Worm (Caenorhabditis elegans) whole organism, young adult: ENCODE measurements around the gene srd-3.

Experiments
- C17E4.6 ChIP-seq: fragments of 200-800 bp; sonication (Bioruptor generic); IDR thresholded peaks from 2 replicates; pipeline ENCODE4 v1.3.6; 2022; ENCODE audit warnings: missing genetic modification reagents, missing genetic modification characterization, missing compliant biosample characterization
- D2030.7 ChIP-seq: fragments of 200-800 bp; sonication (Bioruptor generic); IDR thresholded peaks from 2 replicates; pipeline ENCODE4 v1.3.6; 2022; ENCODE audit warnings: missing genetic modification reagents, missing genetic modification characterization, missing compliant biosample characterization
- F22D6.2 ChIP-seq: sonication (generic microtip); optimal IDR thresholded peaks from 2 replicates; lab custom pipeline; 2016; ENCODE audit warnings: mild to moderate bottlenecking, missing genetic modification characterization, missing compliant biosample characterization
- F33H1.4 ChIP-seq: fragments of 200-800 bp; sonication (Bioruptor generic); IDR thresholded peaks from 2 replicates; pipeline ENCODE4 v1.3.6; 2022; ENCODE audit warnings: missing genetic modification reagents, missing genetic modification characterization, missing compliant biosample characterization
- F55B11.4 ChIP-seq: sonication (generic microtip); optimal IDR thresholded peaks from 2 replicates; lab custom pipeline; 2016; ENCODE audit warnings: missing compliant biosample characterization, missing genetic modification characterization, borderline replicate concordance; ENCODE audit not compliant: insufficient read depth
- K11D2.4 ChIP-seq: fragments of 200-800 bp; sonication (Bioruptor generic); IDR thresholded peaks from 2 replicates; pipeline ENCODE4 v1.3.6; 2022; ENCODE audit warnings: missing genetic modification reagents, missing genetic modification characterization, missing compliant biosample characterization
- T07F8.4 ChIP-seq: sonication (generic microtip); optimal IDR thresholded peaks from 2 replicates; lab custom pipeline; 2016; ENCODE audit warnings: mild to moderate bottlenecking, missing genetic modification characterization, moderate library complexity, missing compliant biosample characterization
- Y53F4B.3 ChIP-seq: fragments of 200-800 bp; sonication (Bioruptor generic); IDR thresholded peaks from 2 replicates; pipeline ENCODE4 v1.3.6; 2022; ENCODE audit warnings: missing genetic modification reagents, missing genetic modification characterization, missing compliant biosample characterization
- akir-1 ChIP-seq: fragments of 200-800 bp; sonication (Bioruptor generic); optimal IDR thresholded peaks from 2 replicates; lab custom pipeline; 2018; ENCODE audit warnings: mild to moderate bottlenecking, missing genetic modification characterization, moderate library complexity, missing compliant biosample characterization
- attf-5 ChIP-seq: fragments of 200-800 bp; sonication (Bioruptor generic); optimal IDR thresholded peaks from 2 replicates; lab custom pipeline; 2018; ENCODE audit warnings: mild to moderate bottlenecking, missing genetic modification characterization, missing compliant biosample characterization
- cebp-1 ChIP-seq, 2 experiments: fragments of 200-800 bp in 1 of 2; sonication (Bioruptor generic) in 1 of 2; sonication (generic microtip) in 1 of 2; IDR thresholded peaks in 1 of 2; optimal IDR thresholded peaks in 1 of 2; 2 replicates each; pipeline versions ENCODE4 v1.3.6 to Lab custom; 2017 to 2022; ENCODE audit warnings: missing compliant biosample characterization in 2 of 2, missing genetic modification characterization in 2 of 2, mild to moderate bottlenecking in 1 of 2, missing genetic modification reagents in 1 of 2, moderate library complexity in 1 of 2
- ceh-100 ChIP-seq: fragments of 200-800 bp; sonication (Bioruptor generic); IDR thresholded peaks from 2 replicates; pipeline ENCODE4 v1.3.6; 2022; ENCODE audit warnings: missing genetic modification reagents, missing genetic modification characterization, missing compliant biosample characterization
- ceh-27 ChIP-seq: fragments of 200-800 bp; sonication (Bioruptor generic); optimal IDR thresholded peaks from 2 replicates; lab custom pipeline; 2018; ENCODE audit warnings: mild to moderate bottlenecking, missing genetic modification characterization, moderate library complexity, missing compliant biosample characterization
- ceh-79 ChIP-seq: sonication (generic microtip); optimal IDR thresholded peaks from 2 replicates; lab custom pipeline; 2017; ENCODE audit warnings: mild to moderate bottlenecking, missing genetic modification characterization, missing compliant biosample characterization
- dox-1 ChIP-seq: fragments of 200-800 bp; sonication (Bioruptor generic); IDR thresholded peaks from 2 replicates; pipeline ENCODE4 v1.3.6; 2022; ENCODE audit warnings: missing genetic modification reagents, missing genetic modification characterization, missing compliant biosample characterization
- egl-44 ChIP-seq: fragments of 200-800 bp; sonication (Bioruptor generic); IDR thresholded peaks from 2 replicates; pipeline ENCODE4 v1.3.6; 2022; ENCODE audit warnings: missing genetic modification reagents, missing genetic modification characterization, missing compliant biosample characterization
- ets-4 ChIP-seq: fragments of 200-800 bp; sonication (Bioruptor generic); optimal IDR thresholded peaks from 2 replicates; lab custom pipeline; 2018; ENCODE audit warnings: mild to moderate bottlenecking, missing genetic modification characterization, missing compliant biosample characterization
- hlh-12 ChIP-seq: sonication (generic microtip); optimal IDR thresholded peaks from 2 replicates; lab custom pipeline; 2016; ENCODE audit warnings: missing genetic modification characterization, missing compliant biosample characterization
- hmg-1.2 ChIP-seq: fragments of 200-800 bp; sonication (Bioruptor generic); IDR thresholded peaks from 2 replicates; pipeline ENCODE4 v1.3.6; 2022; ENCODE audit warnings: missing genetic modification reagents, missing genetic modification characterization, missing compliant biosample characterization
- lag-1 ChIP-seq: fragments of 200-800 bp; sonication (Bioruptor generic); IDR thresholded peaks from 2 replicates; pipeline ENCODE4 v1.3.6; 2022; ENCODE audit warnings: missing genetic modification reagents, missing genetic modification characterization, missing compliant biosample characterization
- let-607 ChIP-seq, 2 experiments: fragments of 200-800 bp in 1 of 2; sonication (Bioruptor generic) in 1 of 2; sonication (generic microtip) in 1 of 2; optimal IDR thresholded peaks; 2 replicates each; lab custom pipeline; 2016 to 2018; ENCODE audit warnings: mild to moderate bottlenecking in 2 of 2, missing compliant biosample characterization in 2 of 2, missing genetic modification characterization in 2 of 2, moderate library complexity in 2 of 2, missing genotype in 1 of 2
- lin-26 ChIP-seq: fragments of 200-800 bp; sonication (Bioruptor generic); IDR thresholded peaks from 2 replicates; pipeline ENCODE4 v1.3.6; 2022; ENCODE audit warnings: missing genetic modification reagents, missing genetic modification characterization, missing compliant biosample characterization
- lin-40 ChIP-seq: sonication (generic microtip); optimal IDR thresholded peaks from 2 replicates; lab custom pipeline; 2016; ENCODE audit warnings: missing genetic modification characterization, mild to moderate bottlenecking, missing compliant biosample characterization, missing genotype, missing genetic modification reagents
- madf-6 ChIP-seq: fragments of 200-800 bp; sonication (Bioruptor generic); IDR thresholded peaks from 2 replicates; pipeline ENCODE4 v1.3.6; 2022; ENCODE audit warnings: missing genetic modification reagents, missing genetic modification characterization, missing compliant biosample characterization
- madf-8 ChIP-seq: fragments of 200-800 bp; sonication (Bioruptor generic); conservative IDR thresholded peaks from 2 replicates; pipeline ENCODE4 v1.3.6; 2022; ENCODE audit warnings: missing genetic modification reagents, missing genetic modification characterization, missing compliant biosample characterization
- mcd-1 ChIP-seq: fragments of 200-800 bp; sonication (Bioruptor generic); IDR thresholded peaks from 2 replicates; pipeline ENCODE4 v1.3.6; 2022; ENCODE audit warnings: missing genetic modification reagents, missing genetic modification characterization, missing compliant biosample characterization
- mel-28 ChIP-seq: sonication (generic microtip); optimal IDR thresholded peaks from 2 replicates; lab custom pipeline; 2016; ENCODE audit warnings: borderline replicate concordance, mild to moderate bottlenecking, missing genetic modification characterization, missing compliant biosample characterization
- mes-4 ChIP-seq: sonication (generic microtip); optimal IDR thresholded peaks from 2 replicates; lab custom pipeline; 2016; ENCODE audit warnings: missing genotype, missing genetic modification characterization, missing compliant biosample characterization
- nfyb-1 ChIP-seq: fragments of 200-800 bp; sonication (Bioruptor generic); IDR thresholded peaks from 2 replicates; pipeline ENCODE4 v1.3.6; 2022; ENCODE audit warnings: missing genetic modification reagents, missing genetic modification characterization, missing compliant biosample characterization
- nhr-27 ChIP-seq: fragments of 200-800 bp; sonication (Bioruptor generic); optimal IDR thresholded peaks from 2 replicates; lab custom pipeline; 2018; ENCODE audit warnings: mild to moderate bottlenecking, missing genetic modification characterization, moderate library complexity, missing compliant biosample characterization
- nhr-80 ChIP-seq: sonication (generic microtip); optimal IDR thresholded peaks from 2 replicates; lab custom pipeline; 2016; ENCODE audit warnings: missing genetic modification characterization, missing compliant biosample characterization
- nhr-90 ChIP-seq: sonication (generic microtip); optimal IDR thresholded peaks from 2 replicates; lab custom pipeline; 2016; ENCODE audit warnings: missing genotype, mild to moderate bottlenecking, missing genetic modification characterization, missing compliant biosample characterization
- pha-4 ChIP-seq: fragments of 150-350 bp; sonication (generic microtip); optimal IDR thresholded peaks from 2 replicates; lab custom pipeline; 2014; ENCODE audit warnings: missing biosample characterization, missing genetic modification reagents, missing genetic modification characterization
- rcor-1 ChIP-seq: fragments of 200-800 bp; sonication (Bioruptor generic); IDR thresholded peaks from 2 replicates; pipeline ENCODE4 v1.3.6; 2022; ENCODE audit warnings: missing genetic modification reagents, missing genetic modification characterization, missing compliant biosample characterization
- repo-1 ChIP-seq: sonication (generic microtip); optimal IDR thresholded peaks from 2 replicates; lab custom pipeline; 2017; ENCODE audit warnings: mild to moderate bottlenecking, missing genetic modification characterization, missing compliant biosample characterization
- sdz-38 ChIP-seq: sonication (generic microtip); optimal IDR thresholded peaks from 2 replicates; lab custom pipeline; 2016; ENCODE audit warnings: missing genotype, missing genetic modification characterization, missing compliant biosample characterization
- sea-2 ChIP-seq: fragments of 200-800 bp; sonication (Bioruptor generic); IDR thresholded peaks from 2 replicates; pipeline ENCODE4 v1.3.6; 2022; ENCODE audit warnings: missing genetic modification characterization, missing compliant biosample characterization
- snpc-1.3 ChIP-seq: sonication (generic microtip); optimal IDR thresholded peaks from 2 replicates; lab custom pipeline; 2017; ENCODE audit warnings: missing genetic modification characterization, mild to moderate bottlenecking, missing compliant biosample characterization, antibody characterized with exemption, moderate library complexity, missing genotype, missing genetic modification reagents; ENCODE audit not compliant: insufficient read depth
- tbp1 ChIP-seq: fragments of 200-800 bp; sonication (Bioruptor generic); optimal IDR thresholded peaks from 2 replicates; lab custom pipeline; 2018; ENCODE audit warnings: mild to moderate bottlenecking, missing genetic modification characterization, missing compliant biosample characterization
- tbx-9 ChIP-seq: sonication (generic microtip); optimal IDR thresholded peaks from 2 replicates; lab custom pipeline; 2016; ENCODE audit warnings: borderline replicate concordance, missing genetic modification characterization, inconsistent platforms, missing compliant biosample characterization
- xnd-1 ChIP-seq: sonication (generic microtip); optimal IDR thresholded peaks from 2 replicates; lab custom pipeline; 2016; ENCODE audit warnings: missing genotype, missing genetic modification reagents, missing genetic modification characterization, missing compliant biosample characterization
- ztf-22 ChIP-seq: fragments of 200-800 bp; sonication (Bioruptor generic); optimal IDR thresholded peaks from 2 replicates; lab custom pipeline; 2018; ENCODE audit warnings: mild to moderate bottlenecking, missing genetic modification characterization, moderate library complexity, missing compliant biosample characterization

srd-3 gene

ce11 chrII:175868-176267, 47.0 kb upstream of the srd-3 start, which contains the start of gene T01D1.3 (continued):
- no peak for TF ChIP-seq tbx-9 (tag; lab: Kevin White, UChicago)
- TF ChIP-seq C17E4.6 = no peak
- no peak for TF ChIP-seq pha-4 (tag; lab: Kevin White, UChicago)
- TF ChIP-seq snpc-1.3 (tag; lab: Kevin White, UChicago) = no peak
- no peak for TF ChIP-seq mes-4 (tag; lab: Kevin White, UChicago)

ce11 chrII:173679-174078, 44.9 kb upstream of the srd-3 start, which contains the start of gene T01D1.7:
T01D1.7 (minus strand) TSS chrII:173779.
- TF ChIP-seq F33H1.4 (no peak), T07F8.4 (tag; lab: Kevin White, UChicago) (no peak), madf-8 (GFP tag; lab: Robert Waterston, UW) (no peak), mel-28 (tag; lab: Kevin White, UChicago) (no peak), F55B11.4 (tag; lab: Kevin White, UChicago) (no peak), madf-6 (GFP tag; lab: Robert Waterston, UW) (no peak), tbx-9 (tag; lab: Kevin White, UChicago) (no peak), lag-1 (GFP tag; lab: Robert Waterston, UW) (no peak), egl-44 (no peak), K11D2.4 (GFP tag; lab: Robert Waterston, UW) (no peak), sdz-38 (tag; lab: Kevin White, UChicago) (no peak), ceh-100 (no peak), sea-2 (GFP tag; lab: Robert Waterston, UW) (no peak), Y53F4B.3 (GFP tag; lab: Robert Waterston, UW) (no peak), repo-1 (tag; lab: Kevin White, UChicago) (no peak), let-607 (tag; optimal IDR thresholded peaks at IDR 0.05; lab: Kevin White, UChicago) (no peak), rcor-1 (GFP tag; lab: Robert Waterston, UW) (no peak)

ce11 chrII:163229-163628, 34.4 kb upstream of the srd-3 start:
- TF ChIP-seq akir-1 (GFP tag; lab: Kevin White, UChicago) (no peak), D2030.7 (GFP tag; lab: Robert Waterston, UW) (no peak), lin-40 (tag; lab: Kevin White, UChicago) (no peak), nhr-27 (tag; lab: Kevin White, UChicago) (no peak)

ce11 chrII:162182-162581, 33.4 kb upstream of the srd-3 start, which contains the start of gene etr-1:
etr-1 (plus strand) TSS chrII:162374.
- TF ChIP-seq ceh-79 (tag; lab: Kevin White, UChicago) (no peak), egl-44 (peak; percentile 59; the same call in 1 of the 2 replicates), lin-40 (tag; lab: Kevin White, UChicago) (peak; percentile 19), nhr-80 (tag; lab: Kevin White, UChicago) (peak; percentile 99), nfyb-1 (GFP tag; lab: Robert Waterston, UW) (0 out of 2 replicates have a peak, but pooled peaks have one; percentile 21), hmg-1.2 (0 out of 2 replicates have a peak, but pooled peaks have one; percentile 7), hlh-12 (tag; lab: Kevin White, UChicago) (no peak), dox-1 (GFP tag; lab: Robert Waterston, UW) (peak; percentile 83), cebp-1 (GFP tag; IDR thresholded peaks at IDR 0.05; lab: Robert Waterston, UW) (no peak), cebp-1 (tag; optimal IDR thresholded peaks at IDR 0.05; lab: Kevin White, UChicago) (peak; percentile 31), attf-5 (GFP tag; lab: Kevin White, UChicago) (peak; percentile 50), ztf-22 (no peak), xnd-1 (no peak), madf-8 (GFP tag; lab: Robert Waterston, UW) (no peak), ets-4 (GFP tag; lab: Kevin White, UChicago) (peak; percentile 83), mcd-1 (peak; percentile 25; the same call in 1 of the 2 replicates), ceh-27 (GFP tag; lab: Kevin White, UChicago) (no peak), F22D6.2 (tag; lab: Kevin White, UChicago) (no peak), nhr-90 (peak; percentile 60), F55B11.4 (tag; lab: Kevin White, UChicago) (no peak), tbp1 (GFP tag; lab: Kevin White, UChicago) (peak; percentile 9), lin-26 (GFP tag; lab: Robert Waterston, UW) (no peak)
